Fruit fly (Drosophila melanogaster) whole organism, embryonic: Measurements from ENCODE around the gene CG31068.

Source experiments
- CG1024 ChIP-seq: fragments of 200-800 bp; sonication (Bioruptor generic); IDR thresholded peaks from 2 replicates; pipeline ENCODE4 v1.3.6; 2022; ENCODE audit warnings: missing biosample characterization, missing genetic modification characterization
- CG10267 ChIP-seq: fragments of 200-800 bp; sonication (Bioruptor generic); optimal IDR thresholded peaks from 2 replicates; lab custom pipeline; 2018; ENCODE audit warnings: missing biosample characterization, mild to moderate bottlenecking, missing genetic modification characterization, moderate library complexity
- CG10462 ChIP-seq: fragments of 200-800 bp; sonication (Bioruptor generic); optimal IDR thresholded peaks from 2 replicates; lab custom pipeline; 2016; ENCODE audit warnings: missing biosample characterization, missing genetic modification characterization
- CG11456 ChIP-seq: fragments of 200-800 bp; sonication (Bioruptor generic); IDR thresholded peaks from 3 replicates; pipeline ENCODE4 v1.3.6; 2022; ENCODE audit warnings: missing biosample characterization, missing genetic modification characterization
- CG12155 ChIP-seq: fragments of 200-800 bp; sonication (Bioruptor generic); optimal IDR thresholded peaks from 3 replicates; lab custom pipeline; 2016; ENCODE audit warnings: missing biosample characterization, missing genetic modification characterization
- CG12236 ChIP-seq: fragments of 200-800 bp; sonication (Bioruptor generic); optimal IDR thresholded peaks from 2 replicates; lab custom pipeline; 2016; ENCODE audit warnings: missing biosample characterization, missing genetic modification characterization
- CG17568 ChIP-seq: fragments of 200-800 bp; sonication (Bioruptor generic); optimal IDR thresholded peaks from 2 replicates; lab custom pipeline; 2018; ENCODE audit warnings: missing biosample characterization, mild to moderate bottlenecking, missing genetic modification characterization, moderate library complexity
- CG18619 ChIP-seq: fragments of 200-800 bp; sonication (Bioruptor generic); optimal IDR thresholded peaks from 3 replicates; lab custom pipeline; 2017; ENCODE audit warnings: missing biosample characterization, mild to moderate bottlenecking, missing genetic modification characterization
- CG2712 ChIP-seq: fragments of 200-800 bp; optimal IDR thresholded peaks from 3 replicates; lab custom pipeline; 2019; ENCODE audit warnings: missing biosample characterization, mild to moderate bottlenecking, missing genetic modification characterization, moderate library complexity
- CG32767 ChIP-seq: fragments of 200-800 bp; sonication (Bioruptor generic); IDR thresholded peaks from 2 replicates; pipeline ENCODE4 v1.3.6; 2022; ENCODE audit warnings: missing biosample characterization, missing genetic modification characterization
- CG3847 ChIP-seq: fragments of 200-800 bp; sonication (Bioruptor generic); IDR thresholded peaks from 2 replicates; pipeline ENCODE4 v1.3.6; 2022; ENCODE audit warnings: missing biosample characterization, missing genetic modification characterization
- CG4617 ChIP-seq: fragments of 200-800 bp; sonication (Bioruptor generic); optimal IDR thresholded peaks from 3 replicates; lab custom pipeline; 2016; ENCODE audit warnings: missing biosample characterization, missing genetic modification characterization, borderline replicate concordance
- CG8359 ChIP-seq: fragments of 200-800 bp; sonication (Bioruptor generic); optimal IDR thresholded peaks from 2 replicates; lab custom pipeline; 2017; ENCODE audit warnings: missing biosample characterization, mild to moderate bottlenecking, missing genetic modification characterization, borderline replicate concordance
- CG8388 ChIP-seq: fragments of 200-800 bp; sonication (Bioruptor generic); optimal IDR thresholded peaks from 2 replicates; lab custom pipeline; 2019; ENCODE audit warnings: missing biosample characterization, mild to moderate bottlenecking, missing genetic modification characterization, moderate library complexity
- CHES-1-like ChIP-seq: fragments of 200-800 bp; sonication (Bioruptor generic); optimal IDR thresholded peaks from 2 replicates; lab custom pipeline; 2016; ENCODE audit warnings: missing biosample characterization, missing genetic modification characterization
- CrebB ChIP-seq: fragments of 200-800 bp; sonication (Bioruptor generic); optimal IDR thresholded peaks from 3 replicates; lab custom pipeline; 2018; ENCODE audit warnings: missing biosample characterization, mild to moderate bottlenecking, missing genetic modification characterization
- D ChIP-seq, 2 experiments: fragments of 200-800 bp in 1 of 2; fragments of >200 bp in 1 of 2; sonication (Bioruptor generic) in 1 of 2; optimal IDR thresholded peaks; 2 replicates in 1 of 2; 3 replicates in 1 of 2; lab custom pipeline; 2017; ENCODE audit warnings: mild to moderate bottlenecking in 1 of 2, missing biosample characterization in 1 of 2, missing genetic modification characterization in 1 of 2, missing genetic modification reagents in 1 of 2
- D19A ChIP-seq: fragments of 200-800 bp; optimal IDR thresholded peaks from 3 replicates; lab custom pipeline; 2019; ENCODE audit warnings: missing biosample characterization, mild to moderate bottlenecking, missing genetic modification characterization, moderate library complexity
- Deaf1 ChIP-seq: fragments of 200-800 bp; optimal IDR thresholded peaks from 3 replicates; lab custom pipeline; 2019; ENCODE audit warnings: missing biosample characterization, mild to moderate bottlenecking, missing genetic modification characterization, moderate library complexity
- H2.0 ChIP-seq: fragments of 200-800 bp; sonication (Bioruptor generic); IDR thresholded peaks from 2 replicates; pipeline ENCODE4 v1.3.6; 2022; ENCODE audit warnings: missing biosample characterization, missing genetic modification characterization
- HmgD ChIP-seq: fragments of 200-800 bp; sonication (Bioruptor generic); optimal IDR thresholded peaks from 3 replicates; lab custom pipeline; 2016; ENCODE audit warnings: missing biosample characterization, missing genetic modification characterization
- Hsf ChIP-seq: fragments of 200-800 bp; sonication (Bioruptor generic); optimal IDR thresholded peaks from 3 replicates; lab custom pipeline; 2016; ENCODE audit warnings: missing biosample characterization, missing genetic modification characterization
- Lpt ChIP-seq: fragments of >200 bp; optimal IDR thresholded peaks from 2 replicates; lab custom pipeline; 2018; ENCODE audit warnings: missing biosample characterization, missing genetic modification characterization
- NK7.1 ChIP-seq: fragments of 200-800 bp; sonication (Bioruptor generic); optimal IDR thresholded peaks from 3 replicates; lab custom pipeline; 2016; ENCODE audit warnings: missing biosample characterization, missing genetic modification characterization
- Nf-YB ChIP-seq: fragments of 200-800 bp; sonication (Bioruptor generic); optimal IDR thresholded peaks from 3 replicates; lab custom pipeline; 2019; ENCODE audit warnings: missing biosample characterization, mild to moderate bottlenecking, missing genetic modification characterization, moderate library complexity
- Six4 ChIP-seq: fragments of 200-800 bp; sonication (Bioruptor generic); optimal IDR thresholded peaks from 2 replicates; lab custom pipeline; 2016; ENCODE audit warnings: missing biosample characterization, missing genetic modification characterization
- ac ChIP-seq: fragments of 200-800 bp; sonication (Bioruptor generic); optimal IDR thresholded peaks from 3 replicates; lab custom pipeline; 2017; ENCODE audit warnings: missing biosample characterization, mild to moderate bottlenecking, missing genetic modification characterization
- amos ChIP-seq: fragments of 200-800 bp; sonication (Bioruptor generic); IDR thresholded peaks from 2 replicates; pipeline ENCODE4 v1.3.6; 2022; ENCODE audit warnings: missing biosample characterization, missing genetic modification characterization; ENCODE audit not compliant: partially characterized antibody
- ato ChIP-seq: fragments of 200-800 bp; sonication (Bioruptor generic); IDR thresholded peaks from 2 replicates; pipeline ENCODE4 v1.3.6; 2022; ENCODE audit warnings: missing biosample characterization, missing genetic modification characterization; ENCODE audit not compliant: partially characterized antibody
- bsh ChIP-seq, 2 experiments: fragments of 200-800 bp; sonication (Bioruptor generic); optimal IDR thresholded peaks; 2 replicates each; lab custom pipeline; 2017 to 2018; ENCODE audit warnings: mild to moderate bottlenecking in 2 of 2, missing biosample characterization in 2 of 2, missing genetic modification characterization in 2 of 2, moderate library complexity in 1 of 2
- dati ChIP-seq: fragments of 200-800 bp; sonication (Bioruptor generic); IDR thresholded peaks from 2 replicates; pipeline ENCODE4 v1.3.6; 2022; ENCODE audit warnings: missing biosample characterization, missing genetic modification characterization
- dmrt99B ChIP-seq: fragments of 200-800 bp; sonication (Bioruptor generic); optimal IDR thresholded peaks from 2 replicates; lab custom pipeline; 2018; ENCODE audit warnings: missing biosample characterization, mild to moderate bottlenecking, missing genetic modification characterization, moderate library complexity
- fd96Cb ChIP-seq: fragments of 200-800 bp; sonication (Bioruptor generic); optimal IDR thresholded peaks from 2 replicates; lab custom pipeline; 2018; ENCODE audit warnings: missing biosample characterization, mild to moderate bottlenecking, missing genetic modification characterization, moderate library complexity
- her ChIP-seq: fragments of 200-800 bp; sonication (Bioruptor generic); optimal IDR thresholded peaks from 2 replicates; lab custom pipeline; 2016; ENCODE audit warnings: missing biosample characterization, missing genetic modification characterization
- inv ChIP-seq: fragments of 200-800 bp; sonication (Bioruptor generic); IDR thresholded peaks from 2 replicates; pipeline ENCODE4 v1.3.6; 2022; ENCODE audit warnings: missing biosample characterization, missing genetic modification characterization; ENCODE audit not compliant: partially characterized antibody
- kay ChIP-seq: fragments of 200-800 bp; sonication (Bioruptor generic); optimal IDR thresholded peaks from 2 replicates; lab custom pipeline; 2016; ENCODE audit warnings: missing biosample characterization, missing genetic modification characterization
- lbe ChIP-seq: fragments of 200-800 bp; sonication (Bioruptor generic); optimal IDR thresholded peaks from 2 replicates; lab custom pipeline; 2016; ENCODE audit warnings: missing biosample characterization, mild to moderate bottlenecking, missing genetic modification characterization
- nau ChIP-seq: fragments of 200-800 bp; sonication (Bioruptor generic); optimal IDR thresholded peaks from 3 replicates; lab custom pipeline; 2017; ENCODE audit warnings: missing biosample characterization, mild to moderate bottlenecking, missing genetic modification characterization, missing genetic modification reagents
- odd ChIP-seq: fragments of 200-800 bp; sonication (Bioruptor generic); optimal IDR thresholded peaks from 2 replicates; lab custom pipeline; 2017; ENCODE audit warnings: missing biosample characterization, mild to moderate bottlenecking, missing genetic modification characterization
- pan ChIP-seq, 4 experiments: fragments of >200 bp in 3 of 4; fragments of 200-800 bp in 1 of 4; sonication (Bioruptor generic) in 1 of 4; optimal IDR thresholded peaks in 3 of 4; IDR thresholded peaks in 1 of 4; 2 replicates each; pipeline versions ENCODE4 v1.3.6 to Lab custom; 2017 to 2022; ENCODE audit warnings: missing biosample characterization in 2 of 4, missing genetic modification characterization in 2 of 4, mixed read lengths in 1 of 4
- phol ChIP-seq: fragments of 200-800 bp; sonication (Bioruptor generic); optimal IDR thresholded peaks from 3 replicates; lab custom pipeline; 2018; ENCODE audit warnings: missing biosample characterization, mild to moderate bottlenecking, missing genetic modification characterization, moderate library complexity
- row ChIP-seq: fragments of 200-800 bp; sonication (Bioruptor generic); IDR thresholded peaks from 3 replicates; pipeline ENCODE4 v1.3.6; 2022; ENCODE audit warnings: missing biosample characterization, missing genetic modification characterization
- sc ChIP-seq, 3 experiments: fragments of >200 bp in 2 of 3; fragments of 200-800 bp in 1 of 3; sonication (Bioruptor generic) in 1 of 3; optimal IDR thresholded peaks; 2 replicates in 2 of 3; 3 replicates in 1 of 3; lab custom pipeline; 2017; ENCODE audit warnings: mild to moderate bottlenecking in 1 of 3, missing biosample characterization in 1 of 3, missing genetic modification characterization in 1 of 3, missing genetic modification reagents in 1 of 3
- sr ChIP-seq: fragments of 200-800 bp; sonication (Bioruptor generic); IDR thresholded peaks from 3 replicates; pipeline ENCODE4 v1.3.6; 2022; ENCODE audit warnings: missing biosample characterization, missing genetic modification characterization
- vnd ChIP-seq: fragments of 200-800 bp; sonication (Bioruptor generic); IDR thresholded peaks from 3 replicates; pipeline ENCODE4 v1.3.6; 2022; ENCODE audit warnings: missing biosample characterization, missing genetic modification characterization; ENCODE audit not compliant: partially characterized antibody
- z ChIP-seq: fragments of 200-800 bp; sonication (Bioruptor generic); IDR thresholded peaks from 3 replicates; pipeline ENCODE4 v1.3.6; 2022; ENCODE audit warnings: missing biosample characterization, missing genetic modification characterization

The CG31068 gene

DNA sequence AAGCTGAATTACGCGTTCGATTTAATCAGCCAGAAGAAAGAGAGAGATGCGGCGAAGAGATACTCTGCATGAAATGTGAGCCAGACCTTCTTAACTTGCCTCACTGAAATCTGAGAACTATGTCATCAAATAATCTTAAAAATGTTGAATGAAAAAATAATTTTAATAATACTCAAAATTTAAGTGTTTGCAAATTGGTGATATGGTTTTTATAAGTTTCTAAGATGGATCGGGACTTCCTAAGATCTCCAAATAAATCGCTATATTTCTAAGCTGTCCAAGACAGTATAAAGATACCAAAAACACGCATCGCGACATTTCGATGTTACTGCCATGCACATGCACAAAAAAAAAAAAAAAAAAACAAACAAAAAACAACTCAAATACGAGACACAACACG is 18.5 kb upstream of the CG31068 start:
- TF ChIP-seq D19A (tag; lab: Kevin White, UChicago) (peak; percentile 3), dati (GFP tag; lab: Robert Waterston, UW) (no peak)

DNA sequence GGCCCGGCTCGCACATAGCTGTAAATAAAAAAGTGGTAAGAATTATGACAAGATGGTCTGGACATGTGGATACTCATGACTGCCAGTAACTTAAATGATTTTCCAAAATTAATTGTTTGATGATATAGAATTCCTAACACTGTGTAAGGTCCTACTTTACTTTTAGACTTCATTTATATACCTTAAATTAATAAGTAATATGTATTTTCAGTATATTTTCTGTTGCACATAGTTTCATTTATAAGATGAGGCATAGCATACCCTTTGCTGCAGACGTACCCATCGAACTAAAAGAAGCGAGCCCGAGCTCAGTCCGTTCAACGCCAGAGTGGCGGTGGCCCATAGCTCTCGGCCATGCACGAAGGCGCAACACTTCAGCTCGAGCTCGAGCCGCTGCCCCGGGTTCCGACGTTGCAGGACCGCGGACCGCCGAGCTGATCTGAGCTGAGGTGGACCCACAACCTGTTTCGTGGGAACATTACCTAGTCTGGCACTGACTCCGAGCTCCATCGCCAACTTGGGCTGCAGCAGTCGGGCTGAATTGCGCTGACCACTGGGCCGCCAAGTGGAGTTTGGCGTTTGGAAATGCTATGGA is 15.9 kb upstream of the CG31068 start:
- TF ChIP-seq CrebB (tag; lab: Kevin White, UChicago) (no peak), HmgD (GFP tag; lab: Kevin White, UChicago) (no peak), amos (GFP tag; lab: Robert Waterston, UW) (no peak), D (optimal IDR thresholded peaks at IDR 0.05; lab: Kevin White, UChicago) (no peak), D (GFP tag; optimal IDR thresholded peaks at IDR 0.05; lab: Kevin White, UChicago) (no peak), lbe (GFP tag; lab: Kevin White, UChicago) (peak; percentile 41), CG18619 (GFP tag; lab: Kevin White, UChicago) (no peak), inv (GFP tag; lab: Robert Waterston, UW) (no peak), z (GFP tag; lab: Robert Waterston, UW) (no peak), ato (GFP tag; lab: Robert Waterston, UW) (no peak), Deaf1 (peak; percentile 30), Nf-YB (GFP tag; lab: Kevin White, UChicago) (no peak), Lpt (GFP tag; lab: Kevin White, UChicago) (no peak), CG8388 (GFP tag; lab: Kevin White, UChicago) (peak; percentile 6), CG3847 (GFP tag; lab: Robert Waterston, UW) (no peak), sr (no peak), CG10267 (tag; lab: Kevin White, UChicago) (peak; percentile 12), Hsf (GFP tag; lab: Kevin White, UChicago) (no peak), ac (no peak), phol (peak; percentile 26), CG10462 (GFP tag; lab: Kevin White, UChicago) (no peak), CG32767 (no peak), dmrt99B (tag; lab: Kevin White, UChicago) (no peak), CG12236 (GFP tag; lab: Kevin White, UChicago) (no peak), pan (optimal IDR thresholded peaks at IDR 0.05; lab: Kevin White, UChicago) (no peak), pan (GFP tag; optimal IDR thresholded peaks at IDR 0.05 in 1 of 2, IDR thresholded peaks at IDR 0.05 in 1 of 2) (peak in 1 of 2 experiments; percentile 41), CG4617 (GFP tag; lab: Kevin White, UChicago) (no peak), odd (GFP tag; lab: Kevin White, UChicago) (no peak), sc (optimal IDR thresholded peaks at IDR 0.05; lab: Kevin White, UChicago) (no peak), sc (GFP tag; optimal IDR thresholded peaks at IDR 0.05; lab: Kevin White, UChicago) (no peak), CG8359 (no peak), NK7.1 (GFP tag; lab: Kevin White, UChicago) (no peak), CHES-1-like (GFP tag; lab: Kevin White, UChicago) (no peak), row (GFP tag; lab: Robert Waterston, UW) (peak; percentile 46; the same call in 2 of the 3 replicates), bsh (GFP tag; optimal IDR thresholded peaks at IDR 0.05; lab: Kevin White, UChicago) (peak; percentile 45 to 54), H2.0 (GFP tag; lab: Robert Waterston, UW) (0 out of 2 replicates have a peak, but pooled peaks have one; percentile 6), CG12155 (GFP tag; lab: Kevin White, UChicago) (no peak), vnd (GFP tag; lab: Robert Waterston, UW) (no peak), fd96Cb (tag; lab: Kevin White, UChicago) (peak; percentile 20), Six4 (GFP tag; lab: Kevin White, UChicago) (no peak), CG11456 (GFP tag; lab: Robert Waterston, UW) (no peak), nau (GFP tag; lab: Kevin White, UChicago) (no peak), CG17568 (GFP tag; lab: Kevin White, UChicago) (no peak), CG2712 (peak; percentile 50), CG1024 (no peak), her (GFP tag; lab: Kevin White, UChicago) (no peak), kay (GFP tag; lab: Kevin White, UChicago) (no peak)
